Fruit fly (Drosophila melanogaster) whole organism, prepupa: ENCODE measurements around the gene beta'COP.

Source experiments
- Blimp-1 ChIP-seq: fragments of 200-800 bp; sonication (Bioruptor generic); optimal IDR thresholded peaks from 3 replicates; lab custom pipeline; 2017; ENCODE audit warnings: missing biosample characterization, missing genetic modification characterization, mild to moderate bottlenecking, moderate library complexity, missing genetic modification reagents
- CG10631 ChIP-seq: fragments of 200-800 bp; sonication (Bioruptor generic); optimal IDR thresholded peaks from 2 replicates; lab custom pipeline; 2016; ENCODE audit warnings: missing biosample characterization, missing genetic modification characterization
- CG10669 ChIP-seq: fragments of 200-800 bp; sonication (Bioruptor generic); optimal IDR thresholded peaks from 3 replicates; lab custom pipeline; 2018; ENCODE audit warnings: missing biosample characterization, mild to moderate bottlenecking, missing genetic modification characterization, moderate library complexity
- CG11294 ChIP-seq: fragments of 200-800 bp; sonication (Bioruptor generic); IDR thresholded peaks from 2 replicates; pipeline ENCODE4 v1.3.6; 2022; ENCODE audit warnings: missing biosample characterization, missing genetic modification characterization
- CG11762 ChIP-seq: fragments of 200-800 bp; sonication (Bioruptor generic); optimal IDR thresholded peaks from 3 replicates; lab custom pipeline; 2016; ENCODE audit warnings: missing biosample characterization, missing genetic modification characterization; ENCODE audit not compliant: insufficient read depth
- CG11902 ChIP-seq: fragments of 200-800 bp; sonication (Bioruptor generic); optimal IDR thresholded peaks from 3 replicates; lab custom pipeline; 2016; ENCODE audit warnings: missing biosample characterization, missing genetic modification characterization
- CG15336 ChIP-seq: fragments of 200-800 bp; sonication (Bioruptor generic); IDR thresholded peaks from 2 replicates; pipeline ENCODE4 v1.3.6; 2022; ENCODE audit warnings: missing biosample characterization, missing genetic modification characterization
- CG16779 ChIP-seq: fragments of 200-800 bp; sonication (Bioruptor generic); optimal IDR thresholded peaks from 3 replicates; lab custom pipeline; 2017; ENCODE audit warnings: missing biosample characterization, mild to moderate bottlenecking, missing genetic modification characterization
- CG31627 ChIP-seq: fragments of 200-800 bp; sonication (Bioruptor generic); optimal IDR thresholded peaks from 3 replicates; lab custom pipeline; 2016; ENCODE audit warnings: missing biosample characterization, missing genetic modification characterization
- CG32006 ChIP-seq: fragments of 200-800 bp; sonication (Bioruptor generic); optimal IDR thresholded peaks from 3 replicates; lab custom pipeline; 2017; ENCODE audit warnings: missing biosample characterization, mild to moderate bottlenecking, missing genetic modification characterization
- CG34406 ChIP-seq: fragments of 200-800 bp; sonication (Bioruptor generic); optimal IDR thresholded peaks from 3 replicates; lab custom pipeline; 2016; ENCODE audit warnings: missing biosample characterization, missing genetic modification characterization
- CG3919 ChIP-seq: fragments of 200-800 bp; sonication (Bioruptor generic); optimal IDR thresholded peaks from 3 replicates; lab custom pipeline; 2016; ENCODE audit warnings: missing biosample characterization, missing genetic modification characterization
- CG4318 ChIP-seq: fragments of 200-800 bp; sonication (Bioruptor generic); optimal IDR thresholded peaks from 3 replicates; lab custom pipeline; 2017; ENCODE audit warnings: missing biosample characterization, mild to moderate bottlenecking, missing genetic modification characterization
- CG6163 ChIP-seq: fragments of 200-800 bp; sonication (Bioruptor generic); IDR thresholded peaks from 3 replicates; pipeline ENCODE4 v1.3.6; 2022; ENCODE audit warnings: missing biosample characterization, missing genetic modification characterization
- CG6276 ChIP-seq: fragments of 200-800 bp; sonication (Bioruptor generic); optimal IDR thresholded peaks from 2 replicates; lab custom pipeline; 2017; ENCODE audit warnings: missing biosample characterization, mild to moderate bottlenecking, missing genetic modification characterization
- CG6792 ChIP-seq: fragments of 200-800 bp; sonication (Bioruptor generic); optimal IDR thresholded peaks from 3 replicates; lab custom pipeline; 2016; ENCODE audit warnings: missing biosample characterization, missing genetic modification characterization
- CG6808 ChIP-seq: fragments of 200-800 bp; sonication (Bioruptor generic); optimal IDR thresholded peaks from 3 replicates; lab custom pipeline; 2017; ENCODE audit warnings: missing biosample characterization, missing genetic modification characterization, mild to moderate bottlenecking, moderate library complexity, missing genetic modification reagents
- CG6854 ChIP-seq: fragments of 200-800 bp; sonication (Bioruptor generic); optimal IDR thresholded peaks from 2 replicates; lab custom pipeline; 2017; ENCODE audit warnings: missing biosample characterization, mild to moderate bottlenecking, missing genetic modification characterization
- CG7368 ChIP-seq: fragments of 200-800 bp; sonication (Bioruptor generic); optimal IDR thresholded peaks from 3 replicates; lab custom pipeline; 2016; ENCODE audit warnings: missing biosample characterization, missing genetic modification characterization
- CG8119 ChIP-seq: fragments of 200-800 bp; sonication (Bioruptor generic); IDR thresholded peaks from 3 replicates; pipeline ENCODE4 v1.3.6; 2022; ENCODE audit warnings: missing biosample characterization, missing genetic modification characterization
- CG8632 ChIP-seq: fragments of 200-800 bp; sonication (Bioruptor generic); optimal IDR thresholded peaks from 3 replicates; lab custom pipeline; 2016; ENCODE audit warnings: missing biosample characterization, missing genetic modification characterization
- Eip78C ChIP-seq: fragments of 200-800 bp; sonication (Bioruptor generic); peaks from one replicate; lab custom pipeline; 2016; ENCODE audit warnings: missing biosample characterization, missing genetic modification characterization
- Ets21C ChIP-seq: fragments of 200-800 bp; sonication (Bioruptor generic); optimal IDR thresholded peaks from 3 replicates; lab custom pipeline; 2016; ENCODE audit warnings: missing biosample characterization, missing genetic modification characterization
- Gug ChIP-seq: fragments of 200-800 bp; sonication (Bioruptor generic); IDR thresholded peaks from 2 replicates; pipeline ENCODE4 v1.3.6; 2022; ENCODE audit warnings: missing biosample characterization, missing genetic modification characterization
- Hr38 ChIP-seq: sonication (Bioruptor generic); optimal IDR thresholded peaks from 2 replicates; lab custom pipeline; 2016; ENCODE audit warnings: missing biosample characterization, missing genetic modification characterization
- Hr39 ChIP-seq: fragments of 200-800 bp; sonication (Bioruptor generic); optimal IDR thresholded peaks from 2 replicates; lab custom pipeline; 2016; ENCODE audit warnings: missing biosample characterization, missing genetic modification characterization
- Hr4 ChIP-seq: fragments of 200-800 bp; sonication (Bioruptor generic); optimal IDR thresholded peaks from 3 replicates; lab custom pipeline; 2016; ENCODE audit warnings: missing biosample characterization, missing genetic modification characterization
- Met ChIP-seq: fragments of 200-800 bp; sonication (Bioruptor generic); optimal IDR thresholded peaks from 3 replicates; lab custom pipeline; 2016; ENCODE audit warnings: missing biosample characterization, missing genetic modification characterization
- OdsH ChIP-seq: fragments of 200-800 bp; sonication (Bioruptor generic); optimal IDR thresholded peaks from 3 replicates; lab custom pipeline; 2016; ENCODE audit warnings: missing biosample characterization, missing genetic modification characterization
- Smox ChIP-seq: fragments of 200-800 bp; sonication (Bioruptor generic); optimal IDR thresholded peaks from 3 replicates; lab custom pipeline; 2016; ENCODE audit warnings: missing biosample characterization, missing genetic modification characterization
- Sox14 ChIP-seq: fragments of 200-800 bp; sonication (Bioruptor generic); optimal IDR thresholded peaks from 3 replicates; lab custom pipeline; 2016; ENCODE audit warnings: missing biosample characterization, missing genetic modification characterization
- achi ChIP-seq: fragments of 200-800 bp; sonication (Bioruptor generic); optimal IDR thresholded peaks from 3 replicates; lab custom pipeline; 2016; ENCODE audit warnings: missing biosample characterization, missing genetic modification characterization
- acj6 ChIP-seq: fragments of 200-800 bp; sonication (Bioruptor generic); optimal IDR thresholded peaks from 3 replicates; lab custom pipeline; 2016; ENCODE audit warnings: missing biosample characterization, missing genetic modification characterization
- cyc ChIP-seq: fragments of 200-800 bp; sonication (Bioruptor generic); optimal IDR thresholded peaks from 3 replicates; lab custom pipeline; 2016; ENCODE audit warnings: missing biosample characterization, missing genetic modification characterization
- dsx ChIP-seq: fragments of 200-800 bp; optimal IDR thresholded peaks from 3 replicates; lab custom pipeline; 2019; ENCODE audit warnings: missing biosample characterization, mild to moderate bottlenecking, missing genetic modification characterization, moderate library complexity; ENCODE audit not compliant: poor library complexity, severe bottlenecking
- eg ChIP-seq: fragments of 200-800 bp; sonication (Bioruptor generic); IDR thresholded peaks from 3 replicates; pipeline ENCODE4 v1.3.6; 2022; ENCODE audit warnings: missing biosample characterization, missing genetic modification characterization
- esn ChIP-seq: fragments of 200-800 bp; sonication (Bioruptor generic); optimal IDR thresholded peaks from 2 replicates; lab custom pipeline; 2016; ENCODE audit warnings: missing biosample characterization, mild to moderate bottlenecking, missing genetic modification characterization, moderate library complexity
- fd59A ChIP-seq: fragments of 200-800 bp; sonication (Bioruptor generic); optimal IDR thresholded peaks from 2 replicates; lab custom pipeline; 2017; ENCODE audit warnings: missing biosample characterization, mild to moderate bottlenecking, missing genetic modification characterization, missing genetic modification reagents
- lz ChIP-seq: fragments of 200-800 bp; sonication (Bioruptor generic); optimal IDR thresholded peaks from 3 replicates; lab custom pipeline; 2016; ENCODE audit warnings: missing biosample characterization, missing genetic modification characterization
- net ChIP-seq: fragments of 200-800 bp; sonication (Bioruptor generic); optimal IDR thresholded peaks from 3 replicates; lab custom pipeline; 2016; ENCODE audit warnings: missing biosample characterization, missing genetic modification characterization
- pdm3 ChIP-seq: fragments of 200-800 bp; sonication (Bioruptor generic); optimal IDR thresholded peaks from 3 replicates; lab custom pipeline; 2016; ENCODE audit warnings: missing biosample characterization, missing genetic modification characterization
- salr ChIP-seq, 2 experiments: fragments of 200-800 bp; sonication (Bioruptor generic); optimal IDR thresholded peaks; 3 replicates each; lab custom pipeline; 2016 to 2018; ENCODE audit warnings: missing biosample characterization in 2 of 2, missing genetic modification characterization in 2 of 2, mild to moderate bottlenecking in 1 of 2
- spab ChIP-seq: fragments of 200-800 bp; sonication (Bioruptor generic); optimal IDR thresholded peaks from 2 replicates; lab custom pipeline; 2017; ENCODE audit warnings: missing biosample characterization, mild to moderate bottlenecking, missing genetic modification characterization, missing genetic modification reagents
- ss ChIP-seq, 2 experiments: fragments of 200-800 bp; sonication (Bioruptor generic); optimal IDR thresholded peaks; 2 replicates in 1 of 2; 3 replicates in 1 of 2; lab custom pipeline; 2017 to 2018; ENCODE audit warnings: mild to moderate bottlenecking in 2 of 2, missing biosample characterization in 2 of 2, missing genetic modification characterization in 2 of 2, moderate library complexity in 1 of 2
- svp ChIP-seq: fragments of 200-800 bp; sonication (Bioruptor generic); peaks from one replicate; lab custom pipeline; 2016; ENCODE audit warnings: missing biosample characterization, missing genetic modification characterization
- topi ChIP-seq: fragments of 200-800 bp; sonication (Bioruptor generic); optimal IDR thresholded peaks from 3 replicates; lab custom pipeline; 2016; ENCODE audit warnings: missing biosample characterization, missing genetic modification characterization
- vri ChIP-seq: fragments of 200-800 bp; sonication (Bioruptor generic); optimal IDR thresholded peaks from 3 replicates; lab custom pipeline; 2016; ENCODE audit warnings: missing biosample characterization, mild to moderate bottlenecking, missing genetic modification characterization

Gene beta'COP

dm6 chr2L:13368940-13369339 is 9.8 kb upstream of the beta'COP start, which contains the start of gene CG31855 (continued):
- TF ChIP-seq eg, result peak; percentile 80
- TF ChIP-seq CG3919, result peak; percentile 89
- TF ChIP-seq topi (GFP tag; lab: Kevin White, UChicago), result peak; percentile 84
- peak; percentile 65 for TF ChIP-seq Ets21C (GFP tag; lab: Kevin White, UChicago)
- TF ChIP-seq Eip78C (GFP tag; lab: Kevin White, UChicago), result peak; percentile 93
- TF ChIP-seq esn (GFP tag; lab: Kevin White, UChicago), result peak; percentile 91
- TF ChIP-seq CG7368 (GFP tag; lab: Kevin White, UChicago), result peak; percentile 73
- TF ChIP-seq CG6792 (GFP tag; lab: Kevin White, UChicago), result peak; percentile 79
- peak; percentile 79 for TF ChIP-seq CG31627 (GFP tag; lab: Kevin White, UChicago)
- TF ChIP-seq cyc, result peak; percentile 84
- no peak for TF ChIP-seq CG16779 (tag; lab: Kevin White, UChicago)
- TF ChIP-seq Smox, result peak; percentile 83
- peak; percentile 83 for TF ChIP-seq achi (GFP tag; lab: Kevin White, UChicago)
- peak; percentile 27 for TF ChIP-seq fd59A (GFP tag; lab: Kevin White, UChicago)
- TF ChIP-seq CG6276 (GFP tag; lab: Kevin White, UChicago), result no peak
- TF ChIP-seq CG32006, result peak; percentile 70
- TF ChIP-seq spab (GFP tag; lab: Kevin White, UChicago), result peak; percentile 50
- TF ChIP-seq OdsH (GFP tag; lab: Kevin White, UChicago), result peak; percentile 83
- no peak for TF ChIP-seq Hr38 (GFP tag; lab: Kevin White, UChicago)
- peak; percentile 59 for TF ChIP-seq CG11762
- peak; percentile 70 for TF ChIP-seq CG34406 (GFP tag; lab: Kevin White, UChicago)
- TF ChIP-seq CG10631 (GFP tag; lab: Kevin White, UChicago), result peak; percentile 71
- TF ChIP-seq salr (GFP tag; optimal IDR thresholded peaks at IDR 0.05; lab: Kevin White, UChicago), result peak; percentile 42 to 64
- peak; percentile 52 for TF ChIP-seq CG11902 (GFP tag; lab: Kevin White, UChicago)
- TF ChIP-seq CG15336 (GFP tag; lab: Robert Waterston, UW), result peak; percentile 72
- peak; percentile 76 for TF ChIP-seq net (GFP tag; lab: Kevin White, UChicago)
- peak; percentile 85 for TF ChIP-seq Sox14 (GFP tag; lab: Kevin White, UChicago)
- peak; percentile 43 for TF ChIP-seq Blimp-1 (GFP tag; lab: Kevin White, UChicago)
- peak; percentile 90 for TF ChIP-seq svp (GFP tag; lab: Kevin White, UChicago)
- peak; percentile 62; the same call in 2 of the 3 replicates for TF ChIP-seq CG6163 (GFP tag; lab: Robert Waterston, UW)

- TF ChIP-seq Blimp-1 (GFP tag; lab: Kevin White, UChicago), result no peak
- peak; percentile 75 for TF ChIP-seq vri (GFP tag; lab: Kevin White, UChicago)
- TF ChIP-seq CG11902 (GFP tag; lab: Kevin White, UChicago), result no peak
- no peak for TF ChIP-seq eg
- TF ChIP-seq CG31627 (GFP tag; lab: Kevin White, UChicago), result peak; percentile 45
- peak; percentile 35 for TF ChIP-seq lz (GFP tag; lab: Kevin White, UChicago)
- TF ChIP-seq esn (GFP tag; lab: Kevin White, UChicago), result peak; percentile 58
- TF ChIP-seq dsx (GFP tag; lab: Kevin White, UChicago), result peak; percentile 77
- peak; percentile 0 for TF ChIP-seq Hr4
- no peak for TF ChIP-seq CG8119
- TF ChIP-seq OdsH (GFP tag; lab: Kevin White, UChicago), result peak; percentile 27
- no peak for TF ChIP-seq CG10669 (GFP tag; lab: Kevin White, UChicago)
- no peak for TF ChIP-seq CG6792 (GFP tag; lab: Kevin White, UChicago)
- no peak for TF ChIP-seq CG8632
- TF ChIP-seq Gug, result no peak
- peak; percentile 51 for TF ChIP-seq topi (GFP tag; lab: Kevin White, UChicago)
- TF ChIP-seq CG11762, result no peak
- TF ChIP-seq CG10631 (GFP tag; lab: Kevin White, UChicago), result peak; percentile 12
- TF ChIP-seq CG7368 (GFP tag; lab: Kevin White, UChicago), result no peak
- TF ChIP-seq acj6, result no peak
- no peak for TF ChIP-seq fd59A (GFP tag; lab: Kevin White, UChicago)
- TF ChIP-seq ss (GFP tag; optimal IDR thresholded peaks at IDR 0.05; lab: Kevin White, UChicago), result peak in 1 of 2 experiments; percentile 9
- TF ChIP-seq CG4318 (GFP tag; lab: Kevin White, UChicago), result no peak
- peak; percentile 52 for TF ChIP-seq Sox14 (GFP tag; lab: Kevin White, UChicago)
- peak; percentile 18 for TF ChIP-seq CG3919
- TF ChIP-seq Eip78C (GFP tag; lab: Kevin White, UChicago), result peak; percentile 79
- peak; percentile 99 for TF ChIP-seq achi (GFP tag; lab: Kevin White, UChicago)
- TF ChIP-seq Met (GFP tag; lab: Kevin White, UChicago), result peak; percentile 54
- peak; percentile 31 for TF ChIP-seq pdm3 (GFP tag; lab: Kevin White, UChicago)
- TF ChIP-seq CG11294 (GFP tag; lab: Robert Waterston, UW), result no peak
- no peak for TF ChIP-seq CG6163 (GFP tag; lab: Robert Waterston, UW)
- TF ChIP-seq CG6854 (GFP tag; lab: Kevin White, UChicago), result no peak
- peak; percentile 44 for TF ChIP-seq svp (GFP tag; lab: Kevin White, UChicago)
- peak; percentile 49 for TF ChIP-seq cyc
- peak; percentile 18 for TF ChIP-seq Hr39 (GFP tag; lab: Kevin White, UChicago)
- no peak for TF ChIP-seq CG6808 (GFP tag; lab: Kevin White, UChicago)
- peak; percentile 15 for TF ChIP-seq Ets21C (GFP tag; lab: Kevin White, UChicago)
These were observed 7.9 kb upstream of the beta'COP start, which contains the start of gene ND-B22 for dm6 chr2L:13370762-13371161. Gene ND-B22 (minus strand): TSS chr2L:13371110.
